Worm (Caenorhabditis elegans) whole organism, mixed stage, embryonic: Measurements from ENCODE around the gene Y44A6D.7.

Experiments
- blmp-1 ChIP-seq: fragments of 150-350 bp; optimal IDR thresholded peaks from 2 replicates; lab custom pipeline; 2014; ENCODE audit warnings: missing biosample characterization, missing genetic modification characterization
- drap-1 ChIP-seq: fragments of 200-800 bp; sonication (Bioruptor generic); optimal IDR thresholded peaks from 3 replicates; lab custom pipeline; 2018; ENCODE audit warnings: mild to moderate bottlenecking, missing genetic modification characterization, missing compliant biosample characterization
- elt-1 ChIP-seq: sonication (generic microtip); optimal IDR thresholded peaks from 2 replicates; lab custom pipeline; 2017; ENCODE audit warnings: missing genetic modification characterization, mild to moderate bottlenecking, missing compliant biosample characterization, antibody characterized with exemption, moderate library complexity, borderline replicate concordance; ENCODE audit not compliant: insufficient read depth
- elt-3 ChIP-seq: fragments of 150-350 bp; optimal IDR thresholded peaks from 2 replicates; lab custom pipeline; 2014; ENCODE audit warnings: missing biosample characterization, missing genetic modification characterization
- mep-1 ChIP-seq: fragments of 150-350 bp; optimal IDR thresholded peaks from 2 replicates; lab custom pipeline; 2017; ENCODE audit warnings: missing biosample characterization, missing genetic modification reagents, missing genetic modification characterization, inconsistent platforms
- pha-4 ChIP-seq: fragments of 150-350 bp; optimal IDR thresholded peaks from 2 replicates; lab custom pipeline; 2018; ENCODE audit warnings: missing biosample characterization, missing genetic modification reagents, missing genetic modification characterization
- sem-2 ChIP-seq: fragments of 200-800 bp; sonication (Bioruptor generic); optimal IDR thresholded peaks from 2 replicates; lab custom pipeline; 2018; ENCODE audit warnings: mild to moderate bottlenecking, missing genetic modification characterization, missing compliant biosample characterization
- snpc-4 ChIP-seq: fragments of 150-350 bp; optimal IDR thresholded peaks from 2 replicates; lab custom pipeline; 2014; ENCODE audit warnings: missing biosample characterization, missing genetic modification characterization
- sptf-1 ChIP-seq: sonication (generic microtip); optimal IDR thresholded peaks from 2 replicates; lab custom pipeline; 2017; ENCODE audit warnings: mild to moderate bottlenecking, missing genetic modification characterization, moderate library complexity, missing compliant biosample characterization
- ztf-11 ChIP-seq: fragments of 150-350 bp; optimal IDR thresholded peaks from 2 replicates; lab custom pipeline; 2014; ENCODE audit warnings: missing biosample characterization, missing genetic modification characterization

- TF ChIP-seq blmp-1 (tag; lab: Kevin White, UChicago) = no peak
- no peak for TF ChIP-seq elt-3 (tag; lab: Kevin White, UChicago)
- no peak for TF ChIP-seq sptf-1
- TF ChIP-seq snpc-4 (tag; lab: Kevin White, UChicago) = no peak
- TF ChIP-seq ztf-11 (tag; lab: Kevin White, UChicago) = no peak
- TF ChIP-seq elt-1 (tag; lab: Kevin White, UChicago) = no peak
- TF ChIP-seq mep-1 (tag; lab: Kevin White, UChicago) = no peak
- TF ChIP-seq pha-4 = no peak
- TF ChIP-seq drap-1 (GFP tag; lab: Kevin White, UChicago) = no peak
- no peak for TF ChIP-seq sem-2 (GFP tag; lab: Kevin White, UChicago)
Measured at ce11 chrV:20785050-20785847, 29.3 kb upstream of the Y44A6D.7 start.
